Worm (Caenorhabditis elegans) whole organism, L4 larva: ENCODE results near the gene F35A5.8.
A peak's percentile ranks its signal among the peaks of the same experiment; 100 is the strongest.

Source experiments
- D1046.2 ChIP-seq: fragments of 200-800 bp; sonication (Bioruptor generic); IDR thresholded peaks from 2 replicates; pipeline ENCODE4 v1.3.6; 2022; ENCODE audit warnings: missing genetic modification characterization, missing compliant biosample characterization
- F26F4.8 ChIP-seq: fragments of 200-800 bp; sonication (Bioruptor generic); conservative IDR thresholded peaks from 2 replicates; pipeline ENCODE4 v1.3.6; 2022; ENCODE audit warnings: missing genetic modification characterization, missing compliant biosample characterization
- F37D6.2 ChIP-seq: sonication (generic microtip); optimal IDR thresholded peaks from 2 replicates; lab custom pipeline; 2016; ENCODE audit warnings: mild to moderate bottlenecking, missing genetic modification characterization, missing compliant biosample characterization
- T26A8.4 ChIP-seq: fragments of 200-800 bp; sonication (Bioruptor generic); IDR thresholded peaks from 2 replicates; pipeline ENCODE4 v1.3.6; 2022; ENCODE audit warnings: missing genetic modification characterization, missing compliant biosample characterization
- Y5F2A.4 ChIP-seq: fragments of 200-800 bp; sonication (Bioruptor generic); optimal IDR thresholded peaks from 2 replicates; lab custom pipeline; 2018; ENCODE audit warnings: mild to moderate bottlenecking, missing genetic modification characterization, missing compliant biosample characterization
- aha-1 ChIP-seq: fragments of 150-350 bp; peaks from one replicate; lab custom pipeline; 2014; ENCODE audit warnings: missing biosample characterization, missing genetic modification characterization
- aly-2 ChIP-seq: sonication (generic microtip); optimal IDR thresholded peaks from 2 replicates; lab custom pipeline; 2018; ENCODE audit warnings: missing biosample characterization, missing genetic modification characterization
- ceh-32 ChIP-seq: sonication (generic microtip); optimal IDR thresholded peaks from 2 replicates; lab custom pipeline; 2016; ENCODE audit warnings: mild to moderate bottlenecking, missing genetic modification characterization, missing compliant biosample characterization; ENCODE audit not compliant: poor library complexity
- ceh-62 ChIP-seq: sonication (generic microtip); optimal IDR thresholded peaks from 2 replicates; lab custom pipeline; 2017; ENCODE audit warnings: missing biosample characterization, missing genetic modification characterization
- ces-1 ChIP-seq: fragments of 150-350 bp; sonication (generic microtip); optimal IDR thresholded peaks from 4 replicates; lab custom pipeline; 2014; ENCODE audit warnings: missing biosample characterization, missing genetic modification reagents, missing genetic modification characterization
- daf-16 ChIP-seq, 3 experiments: sonication (generic microtip); optimal IDR thresholded peaks; 2 replicates each; lab custom pipeline; 2016 to 2017; ENCODE audit warnings: missing genetic modification characterization in 3 of 3, missing genetic modification reagents in 3 of 3, mild to moderate bottlenecking in 2 of 3, missing compliant biosample characterization in 2 of 3, missing biosample characterization in 1 of 3, moderate library complexity in 1 of 3
- egl-27 ChIP-seq: sonication (generic microtip); optimal IDR thresholded peaks from 3 replicates; lab custom pipeline; 2017; ENCODE audit warnings: missing biosample characterization, missing genetic modification reagents, missing genetic modification characterization
- fos-1 ChIP-seq: fragments of 150-350 bp; optimal IDR thresholded peaks from 2 replicates; lab custom pipeline; 2014; ENCODE audit warnings: missing biosample characterization, missing genetic modification characterization
- gei-8 ChIP-seq: fragments of 200-800 bp; sonication (Bioruptor generic); optimal IDR thresholded peaks from 2 replicates; lab custom pipeline; 2018; ENCODE audit warnings: mild to moderate bottlenecking, missing genetic modification characterization, missing compliant biosample characterization
- hif-1 ChIP-seq, 2 experiments: sonication (generic microtip); optimal IDR thresholded peaks; 2 replicates each; lab custom pipeline; 2016 to 2017; ENCODE audit warnings: missing compliant biosample characterization in 2 of 2, missing genetic modification characterization in 2 of 2, missing genetic modification reagents in 2 of 2, missing genotype in 2 of 2, mild to moderate bottlenecking in 1 of 2
- jun-1 ChIP-seq: fragments of 150-350 bp; optimal IDR thresholded peaks from 2 replicates; lab custom pipeline; 2014; ENCODE audit warnings: missing biosample characterization, missing genetic modification reagents, missing genetic modification characterization
- lim-7 ChIP-seq: fragments of 200-800 bp; sonication (Bioruptor generic); IDR thresholded peaks from 2 replicates; pipeline ENCODE4 v1.3.6; 2022; ENCODE audit warnings: missing genetic modification characterization, missing compliant biosample characterization
- lin-1 ChIP-seq: fragments of 200-800 bp; sonication (Bioruptor generic); IDR thresholded peaks from 2 replicates; pipeline ENCODE4 v1.3.6; 2022; ENCODE audit warnings: missing genetic modification reagents, missing genetic modification characterization, missing compliant biosample characterization
- lin-29 ChIP-seq: fragments of 200-800 bp; sonication (Bioruptor generic); IDR thresholded peaks from 2 replicates; pipeline ENCODE4 v1.3.6; 2022; ENCODE audit warnings: missing genetic modification reagents, missing genetic modification characterization, missing compliant biosample characterization
- lin-38 ChIP-seq: fragments of 200-800 bp; sonication (Bioruptor generic); IDR thresholded peaks from 2 replicates; pipeline ENCODE4 v1.3.6; 2022; ENCODE audit warnings: missing genetic modification reagents, missing genetic modification characterization, missing compliant biosample characterization
- lir-3 ChIP-seq: sonication (generic microtip); optimal IDR thresholded peaks from 2 replicates; lab custom pipeline; 2016; ENCODE audit warnings: mild to moderate bottlenecking, missing genetic modification characterization, missing compliant biosample characterization
- madf-5 ChIP-seq, 2 experiments: fragments of 200-800 bp; sonication (Bioruptor generic); IDR thresholded peaks; 2 replicates each; pipeline ENCODE4 v1.3.6; 2022; ENCODE audit warnings: missing compliant biosample characterization in 2 of 2, missing genetic modification characterization in 2 of 2
- madf-9 ChIP-seq: fragments of 200-800 bp; sonication (Bioruptor generic); conservative IDR thresholded peaks from 2 replicates; pipeline ENCODE4 v1.3.6; 2022; ENCODE audit warnings: missing genetic modification reagents, missing genetic modification characterization, missing compliant biosample characterization
- mdl-1 ChIP-seq, 2 experiments: fragments of 150-350 bp in 1 of 2; sonication (generic microtip) in 1 of 2; optimal IDR thresholded peaks; 2 replicates each; lab custom pipeline; 2014 to 2017; ENCODE audit warnings: missing biosample characterization in 2 of 2, missing genetic modification characterization in 2 of 2
- mdt-29 ChIP-seq: fragments of 200-800 bp; sonication (Bioruptor generic); IDR thresholded peaks from 2 replicates; pipeline ENCODE4 v1.3.6; 2022; ENCODE audit warnings: missing genetic modification reagents, missing genetic modification characterization, missing compliant biosample characterization
- mep-1 ChIP-seq: fragments of 150-350 bp; sonication (generic microtip); optimal IDR thresholded peaks from 3 replicates; lab custom pipeline; 2014; ENCODE audit warnings: missing biosample characterization, missing genetic modification characterization
- nhr-11 ChIP-seq: fragments of 150-350 bp; optimal IDR thresholded peaks from 2 replicates; lab custom pipeline; 2014; ENCODE audit warnings: missing biosample characterization, missing genetic modification characterization
- nhr-25 ChIP-seq: sonication (generic microtip); optimal IDR thresholded peaks from 2 replicates; lab custom pipeline; 2017; ENCODE audit warnings: missing genetic modification characterization, mild to moderate bottlenecking, missing compliant biosample characterization, antibody characterized with exemption, moderate library complexity, borderline replicate concordance; ENCODE audit not compliant: insufficient read depth
- nhr-41 ChIP-seq: fragments of 200-800 bp; sonication (Bioruptor generic); IDR thresholded peaks from 2 replicates; pipeline ENCODE4 v1.3.6; 2022; ENCODE audit warnings: missing genetic modification reagents, missing genetic modification characterization, missing compliant biosample characterization
- nhr-48 ChIP-seq: sonication (generic microtip); optimal IDR thresholded peaks from 2 replicates; lab custom pipeline; 2016; ENCODE audit warnings: mild to moderate bottlenecking, missing genetic modification characterization, missing compliant biosample characterization
- nhr-76 ChIP-seq: fragments of 150-350 bp; optimal IDR thresholded peaks from 2 replicates; lab custom pipeline; 2014; ENCODE audit warnings: missing biosample characterization, missing genetic modification characterization
- skn-1 ChIP-seq: fragments of 150-350 bp; optimal IDR thresholded peaks from 2 replicates; lab custom pipeline; 2014; ENCODE audit warnings: missing biosample characterization, missing genetic modification characterization
- tra-1 ChIP-seq: fragments of 200-800 bp; sonication (Bioruptor generic); IDR thresholded peaks from 2 replicates; pipeline ENCODE4 v1.3.6; 2022; ENCODE audit warnings: missing genetic modification reagents, missing genetic modification characterization, missing compliant biosample characterization
- unc-130 ChIP-seq: sonication (generic microtip); optimal IDR thresholded peaks from 2 replicates; lab custom pipeline; 2016; ENCODE audit warnings: missing genetic modification reagents, missing genetic modification characterization, missing compliant biosample characterization
- zfp-2 ChIP-seq: sonication (generic microtip); optimal IDR thresholded peaks from 2 replicates; lab custom pipeline; 2016; ENCODE audit warnings: mild to moderate bottlenecking, missing genetic modification characterization, missing compliant biosample characterization
- zip-11 ChIP-seq: fragments of 200-800 bp; sonication (Bioruptor generic); IDR thresholded peaks from 2 replicates; pipeline ENCODE4 v1.3.6; 2022; ENCODE audit warnings: missing genetic modification characterization, missing compliant biosample characterization
- zip-2 ChIP-seq: fragments of 150-350 bp; optimal IDR thresholded peaks from 2 replicates; lab custom pipeline; 2014; ENCODE audit warnings: missing biosample characterization, missing genetic modification characterization
- ztf-11 ChIP-seq: fragments of 150-350 bp; optimal IDR thresholded peaks from 2 replicates; lab custom pipeline; 2014; ENCODE audit warnings: missing biosample characterization, missing genetic modification characterization

F35A5.8 gene

DNA sequence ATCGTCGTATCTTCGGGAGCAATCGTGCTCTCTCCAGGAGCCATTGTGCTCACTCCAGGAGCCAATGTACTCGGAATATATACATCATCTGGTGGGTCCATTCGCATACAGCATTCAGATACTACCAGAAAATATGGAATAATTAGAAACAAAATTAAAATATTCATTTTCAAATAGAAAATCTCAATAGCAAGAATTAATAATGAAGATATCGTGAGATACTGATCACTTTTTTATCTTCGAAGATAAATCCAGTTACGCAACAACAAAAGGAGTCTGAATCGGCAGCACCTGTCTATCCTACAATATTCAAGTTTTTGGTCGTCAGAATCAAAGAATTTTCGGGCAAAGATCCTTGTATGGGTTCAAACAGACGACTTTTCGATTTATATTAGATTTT, 34.5 kb downstream of the F35A5.8 start, which contains the start of gene F47B7.5:
Gene F47B7.5 (minus strand): TSS at position 101 of the 400 bp plus-strand sequence.
- TF ChIP-seq fos-1, result no peak
- TF ChIP-seq gei-8 (GFP tag; lab: Kevin White, UChicago), result no peak
- TF ChIP-seq nhr-41 (GFP tag; lab: Robert Waterston, UW), result no peak
- no peak for TF ChIP-seq F26F4.8 (GFP tag; lab: Robert Waterston, UW)
- no peak for TF ChIP-seq unc-130 (GFP tag; lab: Kevin White, UChicago)
- no peak for TF ChIP-seq lir-3 (tag; lab: Kevin White, UChicago)
- no peak for TF ChIP-seq zfp-2 (tag; lab: Kevin White, UChicago)
- no peak for TF ChIP-seq nhr-48 (tag; lab: Kevin White, UChicago)
- TF ChIP-seq ztf-11 (tag; lab: Kevin White, UChicago), result no peak
- TF ChIP-seq lin-29 (GFP tag; lab: Robert Waterston, UW), result no peak
- TF ChIP-seq lin-1 (GFP tag; lab: Robert Waterston, UW), result no peak
- TF ChIP-seq, all 104 proteins: peak for 0

DNA sequence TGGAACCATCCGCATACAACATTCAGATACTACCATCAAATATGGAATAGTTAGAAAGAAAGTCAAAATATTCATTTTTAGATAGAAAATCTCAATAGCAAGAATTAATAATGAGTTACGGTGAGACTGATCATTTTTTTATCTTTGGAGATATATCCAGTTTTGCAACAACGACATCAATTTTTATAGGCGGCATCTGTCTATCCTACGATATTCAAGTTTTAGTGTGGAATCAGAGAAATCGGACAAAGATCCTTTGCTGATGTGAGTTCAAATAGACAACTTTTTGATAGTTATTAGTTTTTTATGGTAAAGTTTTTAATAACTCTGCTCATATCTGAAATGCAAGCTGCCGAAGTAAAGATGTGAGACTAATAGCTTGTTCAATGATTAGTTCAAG, 36.7 kb downstream of the F35A5.8 start, which contains the start of gene F47B7.4:
Gene F47B7.4 (minus strand): TSS at position 101 of the 400 bp plus-strand sequence.
- TF ChIP-seq aly-2 (no peak), egl-27 (tag; lab: Kevin White, UChicago) (no peak), zip-2 (no peak), F37D6.2 (tag; lab: Kevin White, UChicago) (no peak), mep-1 (tag; lab: Kevin White, UChicago) (no peak), Y5F2A.4 (no peak), lim-7 (GFP tag; lab: Robert Waterston, UW) (no peak), ceh-62 (tag; lab: Kevin White, UChicago) (no peak), nhr-25 (no peak), unc-130 (GFP tag; lab: Kevin White, UChicago) (no peak), daf-16 (GFP tag; optimal IDR thresholded peaks at IDR 0.05; lab: Kevin White, UChicago) (no peak), daf-16 (tag; optimal IDR thresholded peaks at IDR 0.05; lab: Kevin White, UChicago) (no peak)

DNA sequence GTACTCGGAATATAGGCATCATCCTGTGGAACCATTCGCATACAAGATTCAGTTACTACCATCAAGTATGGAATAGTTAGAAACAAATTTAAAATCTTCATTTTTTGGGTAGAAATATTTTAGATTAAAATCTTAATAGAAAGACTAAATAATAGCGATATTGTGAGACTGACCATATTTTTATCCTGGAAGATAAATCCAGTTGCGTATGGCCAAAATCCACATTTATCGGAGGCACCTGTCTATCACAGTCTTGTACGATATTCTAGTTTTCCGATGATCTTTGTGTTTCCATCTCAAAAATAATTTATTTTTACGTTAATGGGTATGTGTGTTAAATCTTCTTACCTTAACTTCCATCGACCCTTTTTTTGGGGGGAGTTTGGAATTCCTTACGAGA, 39.0 kb downstream of the F35A5.8 start, which contains the start of gene F47B7.3:
Gene F47B7.3 (minus strand): TSS at position 101 of the 400 bp plus-strand sequence.
- TF ChIP-seq hif-1 (tag; optimal IDR thresholded peaks at IDR 0.05; lab: Kevin White, UChicago), result no peak
- TF ChIP-seq mdt-29 (GFP tag; lab: Robert Waterston, UW), result no peak
- TF ChIP-seq jun-1, result no peak
- TF ChIP-seq madf-5 (GFP tag; IDR thresholded peaks at IDR 0.05; lab: Robert Waterston, UW), result no peak
- no peak for TF ChIP-seq zfp-2 (tag; lab: Kevin White, UChicago)
- TF ChIP-seq lin-38, result no peak
- no peak for TF ChIP-seq daf-16 (GFP tag; optimal IDR thresholded peaks at IDR 0.05; lab: Kevin White, UChicago)
- TF ChIP-seq daf-16 (tag; optimal IDR thresholded peaks at IDR 0.05; lab: Kevin White, UChicago), result no peak
- TF ChIP-seq nhr-76 (tag; lab: Kevin White, UChicago), result no peak
- no peak for TF ChIP-seq T26A8.4
- no peak for TF ChIP-seq madf-9 (GFP tag; lab: Robert Waterston, UW)
- TF ChIP-seq skn-1 (tag; lab: Kevin White, UChicago), result no peak
- TF ChIP-seq mdl-1 (tag; optimal IDR thresholded peaks at IDR 0.05; lab: Kevin White, UChicago), result no peak
- no peak for TF ChIP-seq nhr-11 (tag; lab: Kevin White, UChicago)
- TF ChIP-seq tra-1 (GFP tag; lab: Robert Waterston, UW), result no peak

DNA sequence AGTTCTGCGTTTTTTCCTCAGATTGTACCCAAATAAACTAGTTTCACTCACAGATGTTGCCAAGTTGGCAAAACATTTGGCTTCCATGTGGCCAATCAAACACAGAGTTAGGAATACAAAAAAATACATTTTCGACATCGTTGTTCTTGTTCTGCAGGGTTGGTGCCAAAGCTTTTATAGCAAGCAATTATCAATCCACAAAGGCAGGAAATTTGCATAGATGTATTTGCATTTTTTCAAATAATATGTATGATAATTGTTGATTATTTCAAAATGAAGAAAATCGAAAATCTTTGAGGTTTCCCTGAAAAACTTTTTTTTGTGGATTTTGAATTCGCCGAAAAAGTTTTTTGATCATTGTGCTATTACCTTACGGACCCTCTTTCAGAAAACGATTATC, 40.9 kb downstream of the F35A5.8 start, which contains the start of gene T14G12.11:
Gene T14G12.11 (minus strand): TSS at position 138 of the 400 bp plus-strand sequence.
- TF ChIP-seq aha-1 (tag; lab: Kevin White, UChicago) (peak; percentile 91), ces-1 (GFP tag; lab: Kevin White, UChicago) (no peak), ceh-32 (no peak), zip-11 (GFP tag; lab: Robert Waterston, UW) (no peak), D1046.2 (no peak), lin-38 (no peak)
